Worm (Caenorhabditis elegans) whole organism, L4 larva: ENCODE data around the gene smcl-1.
A peak's percentile ranks its signal among the peaks of the same experiment; 100 is the strongest.

Source experiments
- R02D3.7 ChIP-seq: fragments of 150-350 bp; sonication (generic microtip); optimal IDR thresholded peaks from 3 replicates; lab custom pipeline; 2014; ENCODE audit warnings: missing biosample characterization, missing genetic modification characterization
- ces-1 ChIP-seq: fragments of 150-350 bp; sonication (generic microtip); optimal IDR thresholded peaks from 4 replicates; lab custom pipeline; 2014; ENCODE audit warnings: missing biosample characterization, missing genetic modification reagents, missing genetic modification characterization
- lin-39 ChIP-seq: fragments of 150-350 bp; optimal IDR thresholded peaks from 2 replicates; lab custom pipeline; 2014; ENCODE audit warnings: missing biosample characterization, missing genetic modification reagents, missing genetic modification characterization
- unc-62 ChIP-seq, 3 experiments: fragments of 150-350 bp in 1 of 3; sonication (generic microtip); optimal IDR thresholded peaks in 2 of 3; peaks in 1 of 3; 1 replicate in 1 of 3; 2 replicates in 2 of 3; lab custom pipeline; 2014 to 2017; ENCODE audit warnings: missing biosample characterization in 3 of 3, missing genetic modification characterization in 3 of 3, missing genetic modification reagents in 3 of 3, missing genotype in 1 of 3

DNA sequence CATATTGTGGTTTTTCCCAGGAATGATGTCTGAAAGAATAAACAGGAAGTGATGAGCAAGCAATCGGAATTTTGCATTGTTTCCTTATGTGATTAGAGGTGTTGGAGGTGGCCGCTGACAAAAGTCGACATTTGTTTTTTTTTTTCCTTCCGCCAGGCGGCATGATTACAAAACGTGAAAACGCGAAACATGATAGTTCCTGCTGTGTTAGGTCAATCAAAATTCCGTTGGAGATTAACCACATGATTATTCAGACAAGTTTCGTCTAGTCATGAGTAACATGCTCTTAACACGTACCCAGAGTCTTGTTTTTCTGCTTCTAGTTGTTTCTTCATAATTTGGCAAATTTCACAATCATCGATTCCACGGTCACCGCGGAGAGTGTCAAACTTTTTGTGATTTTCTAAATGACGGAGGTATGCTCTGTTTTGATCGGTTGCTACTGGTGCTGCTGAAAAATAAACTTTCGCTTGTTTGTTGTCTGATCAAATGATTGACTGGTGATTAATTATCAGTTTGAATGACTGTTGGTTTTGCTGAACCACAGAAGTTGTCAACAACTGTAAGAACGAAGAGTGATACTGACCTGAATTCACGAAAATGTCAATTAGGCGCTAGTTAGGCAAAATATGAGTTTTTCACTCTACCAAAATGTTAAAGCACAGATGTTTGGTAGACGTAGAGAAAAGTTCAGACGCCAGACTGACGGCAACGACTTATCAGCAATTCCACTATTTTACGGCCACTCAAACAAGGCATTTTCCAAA is 13.9 kb upstream of the smcl-1 start:
- TF ChIP-seq ces-1 (no peak), R02D3.7 (no peak), lin-39 (no peak), unc-62 (GFP tag; optimal IDR thresholded peaks at IDR 0.05 in 1 of 2; lab: Kevin White, UChicago) (peak in 1 of 2 experiments; percentile 97), unc-62 (tag; optimal IDR thresholded peaks at IDR 0.05; lab: Kevin White, UChicago) (no peak)
